Worm (Caenorhabditis elegans) whole organism, L3 larva: Measurements from ENCODE around the gene srx-119.
A peak's percentile ranks its signal among the peaks of the same experiment; 100 is the strongest.

Experiments used
- R02D3.7 ChIP-seq: fragments of 150-350 bp; optimal IDR thresholded peaks from 2 replicates; lab custom pipeline; 2014; ENCODE audit warnings: missing biosample characterization, missing genetic modification characterization
- ZK546.5 ChIP-seq: sonication (generic microtip); optimal IDR thresholded peaks from 2 replicates; lab custom pipeline; 2017; ENCODE audit warnings: missing biosample characterization, missing genetic modification characterization
- aly-2 ChIP-seq: fragments of 150-350 bp; optimal IDR thresholded peaks from 2 replicates; lab custom pipeline; 2014; ENCODE audit warnings: missing biosample characterization, missing genetic modification characterization
- ama-1 ChIP-seq: fragments of 150-350 bp; optimal IDR thresholded peaks from 2 replicates; lab custom pipeline; 2018
- ceh-16 ChIP-seq: sonication (generic microtip); optimal IDR thresholded peaks from 2 replicates; lab custom pipeline; 2017; ENCODE audit warnings: missing biosample characterization, missing genetic modification characterization
- ceh-28 ChIP-seq: fragments of 150-350 bp; optimal IDR thresholded peaks from 2 replicates; lab custom pipeline; 2014; ENCODE audit warnings: missing biosample characterization, missing genetic modification reagents, missing genetic modification characterization
- egl-27 ChIP-seq: sonication (generic microtip); optimal IDR thresholded peaks from 4 replicates; lab custom pipeline; 2017; ENCODE audit warnings: missing biosample characterization, missing genetic modification reagents, missing genetic modification characterization
- elt-1 ChIP-seq: fragments of 150-350 bp; optimal IDR thresholded peaks from 2 replicates; lab custom pipeline; 2014; ENCODE audit warnings: missing biosample characterization, missing genetic modification characterization
- eor-1 ChIP-seq, 2 experiments: fragments of 150-350 bp; optimal IDR thresholded peaks; 2 replicates each; lab custom pipeline; 2014 to 2018; ENCODE audit warnings: missing biosample characterization in 2 of 2, missing genetic modification characterization in 2 of 2
- fkh-10 ChIP-seq: sonication (generic microtip); optimal IDR thresholded peaks from 2 replicates; lab custom pipeline; 2017; ENCODE audit warnings: missing biosample characterization, missing genetic modification reagents, missing genetic modification characterization
- fkh-2 ChIP-seq: fragments of 150-350 bp; optimal IDR thresholded peaks from 2 replicates; lab custom pipeline; 2014; ENCODE audit warnings: missing biosample characterization, missing genetic modification reagents, missing genetic modification characterization
- fos-1 ChIP-seq: fragments of 150-350 bp; optimal IDR thresholded peaks from 2 replicates; lab custom pipeline; 2014; ENCODE audit warnings: missing biosample characterization, missing genetic modification characterization
- hmg-11 ChIP-seq: sonication (generic microtip); optimal IDR thresholded peaks from 2 replicates; lab custom pipeline; 2016; ENCODE audit warnings: missing genetic modification characterization, missing compliant biosample characterization
- jun-1 ChIP-seq: fragments of 150-350 bp; optimal IDR thresholded peaks from 2 replicates; lab custom pipeline; 2014; ENCODE audit warnings: missing biosample characterization, missing genetic modification reagents, missing genetic modification characterization
- lin-15B ChIP-seq: fragments of 150-350 bp; optimal IDR thresholded peaks from 2 replicates; lab custom pipeline; 2014; ENCODE audit warnings: missing biosample characterization, missing genetic modification characterization
- lsy-12 ChIP-seq: sonication (generic microtip); optimal IDR thresholded peaks from 2 replicates; lab custom pipeline; 2016; ENCODE audit warnings: mild to moderate bottlenecking, missing genetic modification characterization, missing compliant biosample characterization
- nfya-1 ChIP-seq: sonication (generic microtip); optimal IDR thresholded peaks from 2 replicates; lab custom pipeline; 2017; ENCODE audit warnings: missing genetic modification characterization, mild to moderate bottlenecking, missing compliant biosample characterization, antibody characterized with exemption, moderate library complexity; ENCODE audit not compliant: insufficient read depth
- nhr-11 ChIP-seq: fragments of 150-350 bp; optimal IDR thresholded peaks from 2 replicates; lab custom pipeline; 2014; ENCODE audit warnings: missing biosample characterization, missing genetic modification characterization
- nhr-12 ChIP-seq: fragments of 150-350 bp; optimal IDR thresholded peaks from 2 replicates; lab custom pipeline; 2014; ENCODE audit warnings: missing biosample characterization, missing genetic modification characterization
- nhr-25 ChIP-seq: sonication (generic microtip); optimal IDR thresholded peaks from 2 replicates; lab custom pipeline; 2017; ENCODE audit warnings: missing biosample characterization, missing genetic modification characterization
- nhr-28 ChIP-seq: fragments of 150-350 bp; optimal IDR thresholded peaks from 2 replicates; lab custom pipeline; 2014; ENCODE audit warnings: missing biosample characterization, missing genetic modification characterization
- nhr-76 ChIP-seq: fragments of 150-350 bp; sonication (generic microtip); optimal IDR thresholded peaks from 5 replicates; lab custom pipeline; 2014; ENCODE audit warnings: missing biosample characterization, missing genetic modification characterization
- nhr-77 ChIP-seq: fragments of 150-350 bp; optimal IDR thresholded peaks from 2 replicates; lab custom pipeline; 2014; ENCODE audit warnings: missing biosample characterization, missing genetic modification characterization
- pha-4 ChIP-seq: fragments of 150-350 bp; optimal IDR thresholded peaks from 2 replicates; lab custom pipeline; 2014; ENCODE audit warnings: missing biosample characterization, missing genetic modification reagents, missing genetic modification characterization
- pqm-1 ChIP-seq: fragments of 150-350 bp; optimal IDR thresholded peaks from 2 replicates; lab custom pipeline; 2017; ENCODE audit warnings: missing biosample characterization, missing genetic modification characterization, inconsistent platforms
- sea-2 ChIP-seq: fragments of 150-350 bp; sonication (generic microtip); optimal IDR thresholded peaks from 4 replicates; lab custom pipeline; 2014; ENCODE audit warnings: missing biosample characterization, missing genetic modification reagents, missing genetic modification characterization
- skn-1 ChIP-seq: fragments of 150-350 bp; optimal IDR thresholded peaks from 2 replicates; lab custom pipeline; 2014; ENCODE audit warnings: missing biosample characterization, missing genetic modification characterization
- tbx-2 ChIP-seq: sonication (generic microtip); optimal IDR thresholded peaks from 2 replicates; lab custom pipeline; 2016; ENCODE audit warnings: mild to moderate bottlenecking, missing genetic modification characterization, missing compliant biosample characterization
- unc-39 ChIP-seq: sonication (generic microtip); optimal IDR thresholded peaks from 4 replicates; lab custom pipeline; 2017; ENCODE audit warnings: missing biosample characterization, missing genetic modification characterization
- unc-62 ChIP-seq: fragments of 150-350 bp; sonication (generic microtip); optimal IDR thresholded peaks from 4 replicates; lab custom pipeline; 2014; ENCODE audit warnings: missing biosample characterization, missing genetic modification reagents, missing genetic modification characterization
- zag-1 ChIP-seq: fragments of 150-350 bp; optimal IDR thresholded peaks from 2 replicates; lab custom pipeline; 2014; ENCODE audit warnings: missing biosample characterization, missing genetic modification characterization

Gene srx-119

DNA sequence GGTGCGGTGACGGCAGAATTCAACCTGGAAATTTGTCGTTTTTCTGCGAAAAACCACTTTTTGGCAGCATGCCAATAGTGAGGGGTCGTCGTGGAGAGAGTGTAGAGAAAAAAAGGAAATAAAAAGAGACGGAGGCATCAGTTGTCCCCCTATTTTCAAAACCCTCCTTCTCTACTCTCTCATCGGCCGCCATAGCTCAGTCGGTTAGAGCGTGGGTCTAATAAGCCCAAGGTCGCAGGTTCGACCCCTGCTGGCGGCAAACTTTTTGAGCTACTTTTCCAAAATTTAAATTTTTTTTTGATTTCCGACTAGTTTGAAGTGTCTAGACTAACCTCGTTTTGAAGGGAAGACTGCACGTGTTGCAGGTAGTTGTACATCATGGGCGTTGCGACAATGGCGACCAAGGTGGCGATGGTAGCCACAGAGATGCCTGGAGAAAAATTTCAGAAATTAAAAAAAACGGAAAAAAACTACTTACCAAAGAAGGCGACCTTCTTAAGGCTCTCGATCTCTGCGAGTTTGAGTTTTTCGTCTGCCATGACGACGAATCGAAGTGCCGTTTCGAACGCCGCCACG lies 33.4 kb upstream of the srx-119 start, which contains the start of gene col-85 (continued):
- TF ChIP-seq ZK546.5 (tag; lab: Kevin White, UChicago) (no peak), nfya-1 (tag; lab: Kevin White, UChicago) (peak; percentile 66), elt-1 (no peak), pqm-1 (tag; lab: Kevin White, UChicago) (peak; percentile 13), fkh-2 (tag; lab: Kevin White, UChicago) (no peak), eor-1 (tag; optimal IDR thresholded peaks at IDR 0.05; lab: Kevin White, UChicago) (no peak), nhr-12 (tag; lab: Kevin White, UChicago) (no peak), nhr-76 (tag; lab: Kevin White, UChicago) (no peak), sea-2 (GFP tag; lab: Kevin White, UChicago) (no peak), nhr-25 (tag; lab: Kevin White, UChicago) (peak; percentile 31), ama-1 (lab: Kevin White, UChicago) (no peak)

DNA sequence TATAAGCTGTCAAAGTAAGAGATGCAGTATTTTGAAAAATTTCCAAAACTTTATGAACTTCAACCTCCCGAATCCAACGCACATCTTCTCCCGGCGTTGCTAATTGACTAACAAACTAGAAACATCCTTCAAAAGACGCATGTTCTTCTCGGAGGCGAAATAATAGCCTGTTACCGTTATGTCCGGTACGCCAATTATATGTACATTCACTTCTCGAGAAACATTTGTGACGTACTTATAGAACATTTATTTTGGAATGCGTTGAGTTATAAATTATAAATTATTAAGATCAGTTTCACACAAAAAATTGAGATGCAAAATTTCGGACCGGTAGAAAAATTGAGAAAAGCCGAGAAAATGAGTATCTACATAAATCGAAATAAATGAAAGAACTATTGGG lies 31.1 kb upstream of the srx-119 start, which contains the start of gene T21B4.3:
Gene T21B4.3, minus strand, starts transcription at position 101 of the 400 bp plus-strand sequence.
- TF ChIP-seq unc-39 (tag; lab: Kevin White, UChicago) (no peak), nhr-28 (no peak), unc-62 (GFP tag; lab: Kevin White, UChicago) (no peak), pha-4 (tag; lab: Kevin White, UChicago) (no peak), fos-1 (tag; lab: Kevin White, UChicago) (no peak), zag-1 (tag; lab: Kevin White, UChicago) (no peak)
- TF ChIP-seq, all 47 proteins: peak for 0

DNA sequence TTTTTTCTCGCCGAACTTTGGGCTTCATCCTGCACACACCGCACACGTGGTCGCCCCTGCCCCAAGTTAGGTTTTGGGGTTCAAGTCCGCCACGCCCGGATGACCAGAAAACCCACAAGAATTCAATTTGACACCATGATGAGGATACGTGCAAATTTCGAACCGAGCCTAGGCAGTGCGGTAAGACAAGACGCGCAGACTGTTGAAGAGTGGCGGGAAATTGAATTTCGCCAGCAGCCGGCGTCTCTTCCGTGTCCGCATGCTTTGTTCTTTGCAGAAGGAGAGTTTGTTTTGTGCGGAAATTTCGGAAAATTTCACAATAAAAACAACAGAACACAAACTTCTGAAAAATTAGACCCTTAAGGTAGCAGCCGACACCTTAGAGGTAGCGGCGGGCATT lies 28.1 kb upstream of the srx-119 start:
- TF ChIP-seq hmg-11 (tag; lab: Kevin White, UChicago) = no peak
- TF ChIP-seq fkh-10 (GFP tag; lab: Kevin White, UChicago) = peak; percentile 2

DNA sequence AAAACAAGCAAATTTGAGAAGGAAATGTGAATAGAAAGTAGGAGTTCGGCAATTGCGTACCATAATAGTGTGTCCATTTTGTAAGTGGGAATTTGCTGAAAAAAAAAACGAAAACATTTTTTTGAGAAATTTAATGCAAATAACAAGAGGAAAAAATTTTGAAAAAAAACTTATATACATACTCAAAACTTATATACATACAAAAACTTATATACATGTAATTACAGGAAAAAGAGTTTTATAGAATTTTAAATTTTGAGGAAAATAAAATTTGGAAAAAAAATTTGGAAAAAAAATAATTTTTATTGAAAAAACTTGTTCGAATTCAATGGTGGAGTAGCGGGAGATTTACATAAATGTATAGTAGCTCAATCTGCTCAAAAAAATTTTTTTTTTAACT lies 25.3 kb upstream of the srx-119 start, which contains the start of gene ador-1:
Gene ador-1, minus strand, starts transcription at position 101 of the 400 bp plus-strand sequence.
- TF ChIP-seq hmg-11 (tag; lab: Kevin White, UChicago) (no peak), sea-2 (GFP tag; lab: Kevin White, UChicago) (no peak), zag-1 (tag; lab: Kevin White, UChicago) (no peak), lin-15B (tag; lab: Kevin White, UChicago) (no peak), lsy-12 (no peak), nhr-28 (no peak), pha-4 (tag; lab: Kevin White, UChicago) (no peak), nhr-25 (tag; lab: Kevin White, UChicago) (no peak), eor-1 (tag; optimal IDR thresholded peaks at IDR 0.05; lab: Kevin White, UChicago) (no peak), tbx-2 (tag; lab: Kevin White, UChicago) (no peak), nhr-76 (tag; lab: Kevin White, UChicago) (no peak), nhr-12 (tag; lab: Kevin White, UChicago) (no peak), ceh-16 (tag; lab: Kevin White, UChicago) (no peak), fkh-2 (tag; lab: Kevin White, UChicago) (no peak), elt-1 (no peak), aly-2 (tag; lab: Kevin White, UChicago) (no peak), fkh-10 (GFP tag; lab: Kevin White, UChicago) (no peak)

DNA sequence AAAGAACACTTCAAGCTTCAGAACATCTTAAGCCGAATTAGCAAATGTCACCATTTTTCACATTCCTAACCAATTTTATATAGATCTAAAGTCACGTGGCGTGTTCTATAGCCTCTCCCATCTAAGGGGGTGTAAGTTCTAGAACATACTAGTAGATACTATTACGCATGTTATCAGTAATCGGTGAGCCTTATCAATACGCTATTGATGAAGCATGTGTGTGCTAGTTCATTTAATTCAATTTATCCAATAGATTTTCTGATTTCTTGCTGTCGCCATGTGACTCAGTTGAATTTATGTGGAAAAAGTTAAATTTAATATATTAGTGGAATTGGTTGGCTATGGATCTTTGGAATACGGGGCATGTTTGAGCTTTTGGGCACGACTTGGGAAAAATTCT lies 21.5 kb upstream of the srx-119 start:
- TF ChIP-seq skn-1 = no peak
- TF ChIP-seq nhr-11 = peak; percentile 10
- no peak for TF ChIP-seq nhr-12 (tag; lab: Kevin White, UChicago)
- TF ChIP-seq nhr-77 (tag; lab: Kevin White, UChicago) = no peak
- TF ChIP-seq R02D3.7 = no peak

DNA sequence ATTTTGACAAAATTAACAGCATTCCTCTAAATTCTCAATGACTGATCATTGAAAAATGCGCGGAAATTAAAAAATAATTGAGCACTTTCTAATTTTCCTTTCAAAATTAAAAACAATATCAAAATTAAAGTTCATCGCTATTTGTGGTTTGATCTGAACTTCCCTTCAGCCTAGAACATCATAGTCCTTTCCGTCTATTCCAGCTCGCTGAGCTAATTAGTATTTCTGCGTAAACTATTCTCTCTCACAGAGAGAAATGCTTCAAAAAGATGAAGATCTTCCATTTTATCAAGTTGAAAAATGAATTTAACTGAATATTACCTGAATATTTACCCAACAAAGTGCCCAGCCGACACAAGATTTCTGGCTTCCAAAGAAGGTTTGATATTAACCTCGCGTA lies 21.0 kb upstream of the srx-119 start, which contains the start of gene srh-68:
Gene srh-68, plus strand, starts transcription at position 301 of the 400 bp plus-strand sequence.
- TF ChIP-seq R02D3.7 (no peak), egl-27 (tag; lab: Kevin White, UChicago) (no peak), fos-1 (tag; lab: Kevin White, UChicago) (no peak), ceh-28 (no peak), pqm-1 (tag; lab: Kevin White, UChicago) (no peak), tbx-2 (tag; lab: Kevin White, UChicago) (no peak), lsy-12 (no peak), nhr-11 (no peak), jun-1 (tag; lab: Kevin White, UChicago) (no peak), nhr-12 (tag; lab: Kevin White, UChicago) (no peak)
